Worm (Caenorhabditis elegans) whole organism, early embryonic: ENCODE data around the gene sri-4.

Experiments
- aly-1 ChIP-seq: sonication (generic microtip); optimal IDR thresholded peaks from 2 replicates; lab custom pipeline; 2016; ENCODE audit warnings: missing genetic modification characterization, missing compliant biosample characterization
- ama-1 ChIP-seq: fragments of 150-350 bp; optimal IDR thresholded peaks from 2 replicates; lab custom pipeline; 2014
- flt-1 ChIP-seq: fragments of 200-800 bp; sonication (Bioruptor generic); IDR thresholded peaks from 2 replicates; pipeline ENCODE4 v1.3.6; 2022; ENCODE audit warnings: missing genetic modification characterization, missing compliant biosample characterization
- hmbx-1 ChIP-seq: sonication (generic microtip); optimal IDR thresholded peaks from 2 replicates; lab custom pipeline; 2016; ENCODE audit warnings: mild to moderate bottlenecking, missing genetic modification characterization, missing compliant biosample characterization
- hnd-1 ChIP-seq: sonication (generic microtip); optimal IDR thresholded peaks from 2 replicates; lab custom pipeline; 2016; ENCODE audit warnings: missing genetic modification characterization, missing compliant biosample characterization

DNA sequence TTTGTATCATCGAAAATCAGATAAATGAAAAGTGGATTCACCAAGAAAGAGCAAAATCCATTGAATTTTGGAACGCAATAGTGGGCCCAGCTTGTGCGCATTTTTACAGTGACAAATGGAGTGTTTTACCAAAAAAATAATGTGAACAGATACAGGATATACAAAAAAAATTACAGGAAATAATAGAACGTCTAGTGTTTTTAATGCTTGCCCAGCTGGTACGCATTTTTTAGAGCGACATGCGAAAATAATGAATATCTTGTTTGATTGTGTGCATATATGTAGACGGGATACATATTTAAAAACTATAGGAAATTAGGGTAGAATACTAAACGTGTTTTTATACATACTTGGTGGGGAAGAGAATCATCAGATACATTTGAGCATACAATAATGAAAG lies 12.0 kb upstream of the sri-4 start, which contains the start of gene srj-25:
- no peak for TF ChIP-seq hmbx-1 (tag; lab: Kevin White, UChicago)
- TF ChIP-seq aly-1 (tag; lab: Kevin White, UChicago), result no peak
- no peak for TF ChIP-seq ama-1 (lab: Kevin White, UChicago)
- no peak for TF ChIP-seq flt-1 (GFP tag; lab: Robert Waterston, UW)
- TF ChIP-seq hnd-1 (tag; lab: Kevin White, UChicago), result no peak
